Worm (Caenorhabditis elegans) whole organism, L2 larva: Measurements from ENCODE around the gene F25E5.8.

Source experiments
- aly-2 ChIP-seq: fragments of 150-350 bp; optimal IDR thresholded peaks from 2 replicates; lab custom pipeline; 2014; ENCODE audit warnings: missing biosample characterization, missing genetic modification characterization
- ama-1 ChIP-seq: fragments of 150-350 bp; optimal IDR thresholded peaks from 2 replicates; lab custom pipeline; 2018; ENCODE audit warnings: inconsistent platforms
- ceh-82 ChIP-seq: fragments of 150-350 bp; optimal IDR thresholded peaks from 2 replicates; lab custom pipeline; 2014; ENCODE audit warnings: missing biosample characterization, missing genetic modification characterization
- egl-27 ChIP-seq: sonication (generic microtip); optimal IDR thresholded peaks from 3 replicates; lab custom pipeline; 2017; ENCODE audit warnings: missing biosample characterization, missing genetic modification reagents, missing genetic modification characterization
- lin-11 ChIP-seq: fragments of 150-350 bp; sonication (generic microtip); optimal IDR thresholded peaks from 2 replicates; lab custom pipeline; 2014; ENCODE audit warnings: missing biosample characterization, missing genetic modification characterization, inconsistent platforms, mixed read lengths
- mdl-1 ChIP-seq, 2 experiments: fragments of 150-350 bp in 1 of 2; sonication (generic microtip) in 1 of 2; optimal IDR thresholded peaks; 2 replicates each; lab custom pipeline; 2017; ENCODE audit warnings: missing biosample characterization in 2 of 2, missing genetic modification characterization in 2 of 2
- nhr-11 ChIP-seq: fragments of 150-350 bp; optimal IDR thresholded peaks from 2 replicates; lab custom pipeline; 2014; ENCODE audit warnings: missing biosample characterization, missing genetic modification characterization
- nhr-237 ChIP-seq: fragments of 150-350 bp; optimal IDR thresholded peaks from 2 replicates; lab custom pipeline; 2014; ENCODE audit warnings: missing biosample characterization, missing genetic modification characterization
- nhr-25 ChIP-seq: fragments of 150-350 bp; sonication (generic microtip); optimal IDR thresholded peaks from 3 replicates; lab custom pipeline; 2014; ENCODE audit warnings: missing biosample characterization, missing genetic modification characterization
- sem-4 ChIP-seq: fragments of 150-350 bp; optimal IDR thresholded peaks from 2 replicates; lab custom pipeline; 2014; ENCODE audit warnings: missing biosample characterization, missing genetic modification reagents, missing genetic modification characterization
- skn-1 ChIP-seq: sonication (generic microtip); optimal IDR thresholded peaks from 2 replicates; lab custom pipeline; 2017; ENCODE audit warnings: missing biosample characterization, missing genetic modification characterization
- sma-9 ChIP-seq, 2 experiments: fragments of 150-350 bp in 1 of 2; sonication (generic microtip) in 1 of 2; optimal IDR thresholded peaks; 2 replicates each; lab custom pipeline; 2014 to 2016; ENCODE audit warnings: missing genetic modification characterization in 2 of 2, mild to moderate bottlenecking in 1 of 2, missing biosample characterization in 1 of 2, missing compliant biosample characterization in 1 of 2, missing genetic modification reagents in 1 of 2, moderate library complexity in 1 of 2
- zag-1 ChIP-seq: fragments of 150-350 bp; optimal IDR thresholded peaks from 2 replicates; lab custom pipeline; 2014; ENCODE audit warnings: missing biosample characterization, missing genetic modification characterization

DNA sequence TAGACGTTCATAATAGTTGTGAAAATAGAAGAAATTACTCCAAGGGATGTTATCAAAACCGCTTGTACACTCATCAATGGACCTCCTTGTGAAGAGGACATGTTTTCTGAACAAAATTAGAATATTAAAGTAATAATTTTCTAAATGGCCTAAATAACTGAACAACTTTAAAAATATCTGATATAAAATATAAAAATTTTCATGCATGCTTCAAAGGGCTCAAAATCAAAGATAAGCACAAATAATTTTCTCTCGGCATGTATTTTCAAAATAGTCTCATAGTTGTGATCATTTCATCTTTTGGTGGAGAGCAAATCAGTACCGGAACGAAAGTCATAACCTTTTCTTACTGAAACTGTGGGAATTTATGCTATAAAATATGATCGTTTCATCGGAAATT, 49.3 kb downstream of the F25E5.8 start, which contains the start of gene srbc-8:
- TF ChIP-seq ama-1 (no peak), skn-1 (tag; lab: Kevin White, UChicago) (no peak), egl-27 (tag; lab: Kevin White, UChicago) (no peak), zag-1 (tag; lab: Kevin White, UChicago) (no peak), nhr-11 (tag; lab: Kevin White, UChicago) (no peak), nhr-25 (tag; lab: Kevin White, UChicago) (no peak), nhr-237 (no peak), mdl-1 (tag; optimal IDR thresholded peaks at IDR 0.05; lab: Kevin White, UChicago) (no peak), sma-9 (GFP tag; optimal IDR thresholded peaks at IDR 0.05; lab: Kevin White, UChicago) (no peak), sma-9 (tag; optimal IDR thresholded peaks at IDR 0.05; lab: Kevin White, UChicago) (no peak), sem-4 (tag; lab: Kevin White, UChicago) (no peak), lin-11 (no peak), ceh-82 (tag; lab: Kevin White, UChicago) (no peak), aly-2 (tag; lab: Kevin White, UChicago) (no peak)
